Worm (Caenorhabditis elegans): Measurements from ENCODE around the gene T12A7.2.

Gene T12A7.2

ce11 chrIV:11809708-11810114 is 48.8 kb upstream of the T12A7.2 start (continued):
- TF ChIP-seq fkh-3 (tag; optimal IDR thresholded peaks at IDR 0.05), result no peak
- no peak for TF ChIP-seq F55B11.4 (tag; optimal IDR thresholded peaks at IDR 0.05; ENCODE audit: borderline replicate concordance, insufficient read depth)
- TF ChIP-seq madf-3 (GFP tag; IDR thresholded peaks at IDR 0.05), result no peak
- no peak for TF ChIP-seq attf-6 (GFP tag; IDR thresholded peaks at IDR 0.05)
- no peak for TF ChIP-seq xnd-1 (tag; optimal IDR thresholded peaks at IDR 0.05)
- TF ChIP-seq efl-1 (GFP tag; optimal IDR thresholded peaks at IDR 0.05), result no peak
- no peak for TF ChIP-seq snpc-1.3 (tag; optimal IDR thresholded peaks at IDR 0.05; ENCODE audit: insufficient read depth)
- no peak for TF ChIP-seq cebp-1 (GFP tag; IDR thresholded peaks at IDR 0.05)
- peak; percentile 65 for TF ChIP-seq cebp-1 (tag; optimal IDR thresholded peaks at IDR 0.05)
- TF ChIP-seq hsf-1 (GFP tag; IDR thresholded peaks at IDR 0.05), result no peak
- TF ChIP-seq T07F8.4 (tag; optimal IDR thresholded peaks at IDR 0.05), result no peak
- no peak for TF ChIP-seq snpc-3.4 (tag; optimal IDR thresholded peaks at IDR 0.05)
- no peak for TF ChIP-seq ceh-40 (GFP tag; IDR thresholded peaks at IDR 0.05)
- TF ChIP-seq F22D6.2 (tag; optimal IDR thresholded peaks at IDR 0.05), result no peak
- no peak for TF ChIP-seq dpff-1 (tag; optimal IDR thresholded peaks at IDR 0.05)
- TF ChIP-seq F49E8.2 (tag; optimal IDR thresholded peaks at IDR 0.05; ENCODE audit: insufficient read depth), result no peak
- TF ChIP-seq cebp-2 (GFP tag; IDR thresholded peaks at IDR 0.05), result no peak
- peak; percentile 50; the same call in 1 of the 2 replicates for TF ChIP-seq K11D2.4 (GFP tag; IDR thresholded peaks at IDR 0.05)
- TF ChIP-seq dox-1 (GFP tag; IDR thresholded peaks at IDR 0.05), result no peak
- TF ChIP-seq nhr-90 (tag; optimal IDR thresholded peaks at IDR 0.05), result no peak
- no peak for TF ChIP-seq ztf-25 (GFP tag; IDR thresholded peaks at IDR 0.05)
- TF ChIP-seq madf-10 (tag; optimal IDR thresholded peaks at IDR 0.05), result peak; percentile 40
- TF ChIP-seq ceh-100 (GFP tag; IDR thresholded peaks at IDR 0.05), result no peak
- no peak for TF ChIP-seq lsy-27 (tag; optimal IDR thresholded peaks at IDR 0.05; ENCODE audit: borderline replicate concordance, insufficient read depth)
- TF ChIP-seq gei-17 (GFP tag; optimal IDR thresholded peaks at IDR 0.05), result no peak
- no peak for TF ChIP-seq hmg-20 (GFP tag; IDR thresholded peaks at IDR 0.05)
- TF ChIP-seq F33H1.4 (GFP tag; IDR thresholded peaks at IDR 0.05), result no peak
- TF ChIP-seq lin-35 (GFP tag; optimal IDR thresholded peaks at IDR 0.05), result no peak
- no peak for TF ChIP-seq let-607 (tag; optimal IDR thresholded peaks at IDR 0.05)
- no peak for TF ChIP-seq lir-1 (GFP tag; conservative IDR thresholded peaks at IDR 0.05)
- TF ChIP-seq mes-4 (tag; optimal IDR thresholded peaks at IDR 0.05), result no peak
- TF ChIP-seq C06A6.2 (GFP tag; conservative IDR thresholded peaks at IDR 0.05), result 0 out of 2 replicates have a peak, but pooled peaks have one; percentile 15
- TF ChIP-seq ztf-6 (GFP tag; IDR thresholded peaks at IDR 0.05), result no peak
- peak; percentile 49 for TF ChIP-seq ceh-27 (GFP tag; optimal IDR thresholded peaks at IDR 0.05)
- no peak for TF ChIP-seq nfya-1 (tag; optimal IDR thresholded peaks at IDR 0.05; ENCODE audit: borderline replicate concordance, insufficient read depth)
- no peak for TF ChIP-seq lin-54 (GFP tag; optimal IDR thresholded peaks at IDR 0.05)
- TF ChIP-seq F52B5.7 (tag; optimal IDR thresholded peaks at IDR 0.05), result no peak
- TF ChIP-seq mcd-1 (GFP tag; IDR thresholded peaks at IDR 0.05), result no peak; the same call in 1 of the 2 replicates
- TF ChIP-seq somi-1 (GFP tag; optimal IDR thresholded peaks at IDR 0.05), result peak; percentile 75
- TF ChIP-seq mel-28 (tag; optimal IDR thresholded peaks at IDR 0.05; ENCODE audit: borderline replicate concordance), result no peak
- peak; percentile 20 for TF ChIP-seq atf-7 (tag; optimal IDR thresholded peaks at IDR 0.05)
- no peak for TF ChIP-seq nhr-120 (GFP tag; IDR thresholded peaks at IDR 0.05)
- no peak for TF ChIP-seq sea-2 (GFP tag; IDR thresholded peaks at IDR 0.05)
- no peak for TF ChIP-seq unc-130 (GFP tag; optimal IDR thresholded peaks at IDR 0.05)
- TF ChIP-seq F57C9.4 (tag; optimal IDR thresholded peaks at IDR 0.05), result no peak
- no peak for TF ChIP-seq sdz-38 (tag; optimal IDR thresholded peaks at IDR 0.05)
- TF ChIP-seq ztf-22 (GFP tag; optimal IDR thresholded peaks at IDR 0.05), result no peak
- peak; percentile 69 for TF ChIP-seq K12H6.12 (tag; optimal IDR thresholded peaks at IDR 0.05)
- TF ChIP-seq pha-4 (tag; optimal IDR thresholded peaks at IDR 0.05), result no peak

Measured in whole organism, young adult.